Fruit fly (Drosophila melanogaster) whole organism, embryonic: ENCODE data around the gene CG42390.
A peak's percentile ranks its signal among the peaks of the same experiment; 100 is the strongest.

ENCODE experiments used
- Asciz ChIP-seq: fragments of 200-800 bp; sonication (Bioruptor generic); optimal IDR thresholded peaks from 2 replicates; lab custom pipeline; 2017; ENCODE audit warnings: missing biosample characterization, mild to moderate bottlenecking, missing genetic modification characterization, missing genetic modification reagents
- CG10959 ChIP-seq: fragments of 200-800 bp; sonication (Bioruptor generic); IDR thresholded peaks from 2 replicates; pipeline ENCODE4 v1.3.6; 2022; ENCODE audit warnings: missing biosample characterization, missing genetic modification characterization
- CG11247 ChIP-seq: fragments of 200-800 bp; sonication (Bioruptor generic); IDR thresholded peaks from 2 replicates; pipeline ENCODE4 v1.3.6; 2022; ENCODE audit warnings: missing biosample characterization, missing genetic modification characterization
- CG12071 ChIP-seq: fragments of 200-800 bp; sonication (Bioruptor generic); optimal IDR thresholded peaks from 3 replicates; lab custom pipeline; 2018; ENCODE audit warnings: missing biosample characterization, mild to moderate bottlenecking, missing genetic modification characterization
- CG12155 ChIP-seq: fragments of 200-800 bp; sonication (Bioruptor generic); optimal IDR thresholded peaks from 3 replicates; lab custom pipeline; 2016; ENCODE audit warnings: missing biosample characterization, missing genetic modification characterization
- CG12744 ChIP-seq: fragments of 200-800 bp; sonication (Bioruptor generic); optimal IDR thresholded peaks from 2 replicates; lab custom pipeline; 2016; ENCODE audit warnings: missing biosample characterization, missing genetic modification characterization
- CG13123 ChIP-seq: fragments of 200-800 bp; sonication (Bioruptor generic); optimal IDR thresholded peaks from 2 replicates; lab custom pipeline; 2016; ENCODE audit warnings: missing biosample characterization, missing genetic modification characterization
- CG13624 ChIP-seq: fragments of 200-800 bp; sonication (Bioruptor generic); optimal IDR thresholded peaks from 2 replicates; lab custom pipeline; 2016; ENCODE audit warnings: missing biosample characterization, missing genetic modification characterization
- CG14014 ChIP-seq: fragments of 200-800 bp; sonication (Bioruptor generic); IDR thresholded peaks from 2 replicates; pipeline ENCODE4 v1.3.6; 2022; ENCODE audit warnings: missing biosample characterization, missing genetic modification characterization
- CG17912 ChIP-seq: fragments of 200-800 bp; sonication (Bioruptor generic); optimal IDR thresholded peaks from 2 replicates; lab custom pipeline; 2018; ENCODE audit warnings: missing biosample characterization, mild to moderate bottlenecking, missing genetic modification characterization
- CG1832 ChIP-seq: fragments of 200-800 bp; sonication (Bioruptor generic); optimal IDR thresholded peaks from 2 replicates; lab custom pipeline; 2017; ENCODE audit warnings: missing biosample characterization, mild to moderate bottlenecking, missing genetic modification characterization, inconsistent platforms
- CG18619 ChIP-seq: fragments of 200-800 bp; sonication (Bioruptor generic); optimal IDR thresholded peaks from 3 replicates; lab custom pipeline; 2017; ENCODE audit warnings: missing biosample characterization, mild to moderate bottlenecking, missing genetic modification characterization
- CG2120 ChIP-seq: fragments of 200-800 bp; sonication (Bioruptor generic); optimal IDR thresholded peaks from 3 replicates; lab custom pipeline; 2016; ENCODE audit warnings: missing biosample characterization, missing genetic modification characterization
- CG2202 ChIP-seq: fragments of 200-800 bp; sonication (Bioruptor generic); optimal IDR thresholded peaks from 2 replicates; lab custom pipeline; 2018; ENCODE audit warnings: missing biosample characterization, mild to moderate bottlenecking, missing genetic modification characterization
- CG30431 ChIP-seq: fragments of 200-800 bp; sonication (Bioruptor generic); optimal IDR thresholded peaks from 2 replicates; lab custom pipeline; 2017; ENCODE audit warnings: missing biosample characterization, missing genetic modification characterization
- CG31224 ChIP-seq: fragments of 200-800 bp; sonication (Bioruptor generic); IDR thresholded peaks from 2 replicates; pipeline ENCODE4 v1.3.6; 2022; ENCODE audit warnings: missing biosample characterization, missing genetic modification characterization
- CG32532 ChIP-seq: fragments of 200-800 bp; sonication (Bioruptor generic); IDR thresholded peaks from 2 replicates; pipeline ENCODE4 v1.3.6; 2022; ENCODE audit warnings: missing biosample characterization, missing genetic modification characterization
- CG34224 ChIP-seq: fragments of 200-800 bp; sonication (Bioruptor generic); IDR thresholded peaks from 3 replicates; pipeline ENCODE4 v1.3.6; 2022; ENCODE audit warnings: missing biosample characterization, missing genetic modification characterization; ENCODE audit not compliant: partially characterized antibody
- CG5953 ChIP-seq: fragments of 200-800 bp; sonication (Bioruptor generic); IDR thresholded peaks from 2 replicates; pipeline ENCODE4 v1.3.6; 2022; ENCODE audit warnings: missing biosample characterization, missing genetic modification characterization
- CG6175 ChIP-seq: fragments of 200-800 bp; sonication (Bioruptor generic); IDR thresholded peaks from 3 replicates; pipeline ENCODE4 v1.3.6; 2022; ENCODE audit warnings: missing biosample characterization, missing genetic modification characterization
- CG6689 ChIP-seq: fragments of 200-800 bp; sonication (Bioruptor generic); IDR thresholded peaks from 2 replicates; pipeline ENCODE4 v1.3.6; 2022; ENCODE audit warnings: missing biosample characterization, missing genetic modification characterization
- CG7271 ChIP-seq: fragments of 200-800 bp; sonication (Bioruptor generic); optimal IDR thresholded peaks from 2 replicates; lab custom pipeline; 2018; ENCODE audit warnings: missing biosample characterization, mild to moderate bottlenecking, missing genetic modification characterization, moderate library complexity
- CG7786 ChIP-seq: fragments of 200-800 bp; sonication (Bioruptor generic); optimal IDR thresholded peaks from 2 replicates; lab custom pipeline; 2016; ENCODE audit warnings: missing biosample characterization, missing genetic modification characterization
- CG7987 ChIP-seq: fragments of 200-800 bp; sonication (Bioruptor generic); optimal IDR thresholded peaks from 2 replicates; lab custom pipeline; 2018; ENCODE audit warnings: missing biosample characterization, mild to moderate bottlenecking, missing genetic modification characterization, moderate library complexity
- CG8290 ChIP-seq, 3 experiments: fragments of 200-800 bp; sonication (Bioruptor generic); optimal IDR thresholded peaks; 2 replicates each; lab custom pipeline; 2016 to 2019; ENCODE audit warnings: missing biosample characterization in 3 of 3, missing genetic modification characterization in 3 of 3, mild to moderate bottlenecking in 2 of 3, moderate library complexity in 1 of 3
- CG8359 ChIP-seq: fragments of 200-800 bp; sonication (Bioruptor generic); optimal IDR thresholded peaks from 2 replicates; lab custom pipeline; 2017; ENCODE audit warnings: missing biosample characterization, mild to moderate bottlenecking, missing genetic modification characterization, borderline replicate concordance
- CG8924 ChIP-seq: fragments of 200-800 bp; optimal IDR thresholded peaks from 3 replicates; lab custom pipeline; 2019; ENCODE audit warnings: missing biosample characterization, mild to moderate bottlenecking, missing genetic modification characterization, moderate library complexity
- CG9609 ChIP-seq: fragments of 200-800 bp; sonication (Bioruptor generic); optimal IDR thresholded peaks from 3 replicates; lab custom pipeline; 2016; ENCODE audit warnings: missing biosample characterization, missing genetic modification characterization
- Fer1 ChIP-seq: fragments of 200-800 bp; sonication (Bioruptor generic); optimal IDR thresholded peaks from 2 replicates; lab custom pipeline; 2017; ENCODE audit warnings: missing biosample characterization, mild to moderate bottlenecking, missing genetic modification characterization
- Fer3 ChIP-seq: fragments of 200-800 bp; sonication (Bioruptor generic); optimal IDR thresholded peaks from 2 replicates; lab custom pipeline; 2018; ENCODE audit warnings: missing biosample characterization, mild to moderate bottlenecking, missing genetic modification characterization, moderate library complexity
- HmgZ ChIP-seq: fragments of 200-800 bp; sonication (Bioruptor generic); optimal IDR thresholded peaks from 2 replicates; lab custom pipeline; 2018; ENCODE audit warnings: missing biosample characterization, mild to moderate bottlenecking, missing genetic modification characterization
- Hmr ChIP-seq: fragments of 200-800 bp; sonication (Bioruptor generic); optimal IDR thresholded peaks from 3 replicates; lab custom pipeline; 2017; ENCODE audit warnings: mild to moderate bottlenecking, missing biosample characterization, missing genetic modification reagents, missing genetic modification characterization
- Mes4 ChIP-seq: fragments of 200-800 bp; sonication (Bioruptor generic); optimal IDR thresholded peaks from 2 replicates; lab custom pipeline; 2016; ENCODE audit warnings: missing biosample characterization, missing genetic modification characterization
- Tbp ChIP-seq: fragments of >200 bp; optimal IDR thresholded peaks from 2 replicates; lab custom pipeline; 2018; ENCODE audit warnings: missing biosample characterization, missing genetic modification characterization
- Vsx1 ChIP-seq: fragments of 200-800 bp; sonication (Bioruptor generic); optimal IDR thresholded peaks from 2 replicates; lab custom pipeline; 2017; ENCODE audit warnings: missing biosample characterization, mild to moderate bottlenecking, missing genetic modification characterization, missing genetic modification reagents
- crol ChIP-seq: fragments of 200-800 bp; sonication (Bioruptor generic); IDR thresholded peaks from 2 replicates; pipeline ENCODE4 v1.3.6; 2022; ENCODE audit warnings: missing biosample characterization, missing genetic modification characterization
- disco-r ChIP-seq: fragments of 200-800 bp; sonication (Bioruptor generic); optimal IDR thresholded peaks from 2 replicates; lab custom pipeline; 2016; ENCODE audit warnings: missing biosample characterization, missing genetic modification characterization
- dysf ChIP-seq: fragments of 200-800 bp; sonication (Bioruptor generic); IDR thresholded peaks from 3 replicates; pipeline ENCODE4 v1.3.6; 2022; ENCODE audit warnings: missing biosample characterization, missing genetic modification characterization
- gsb ChIP-seq: fragments of 200-800 bp; sonication (Bioruptor generic); IDR thresholded peaks from 2 replicates; pipeline ENCODE4 v1.3.6; 2022; ENCODE audit warnings: missing biosample characterization, missing genetic modification characterization
- gt ChIP-seq: fragments of 200-800 bp; sonication (Bioruptor generic); IDR thresholded peaks from 2 replicates; pipeline ENCODE4 v1.3.6; 2022; ENCODE audit warnings: missing biosample characterization, missing genetic modification characterization
- lab ChIP-seq: fragments of 200-800 bp; sonication (Bioruptor generic); optimal IDR thresholded peaks from 3 replicates; lab custom pipeline; 2017; ENCODE audit warnings: missing biosample characterization, missing genetic modification characterization, mild to moderate bottlenecking, moderate library complexity, missing genetic modification reagents
- mirr ChIP-seq: fragments of 200-800 bp; sonication (Bioruptor generic); optimal IDR thresholded peaks from 3 replicates; lab custom pipeline; 2018; ENCODE audit warnings: missing biosample characterization, mild to moderate bottlenecking, missing genetic modification characterization
- nerfin-2 ChIP-seq: fragments of 200-800 bp; sonication (Bioruptor generic); IDR thresholded peaks from 2 replicates; pipeline ENCODE4 v1.3.6; 2022; ENCODE audit warnings: missing biosample characterization, missing genetic modification characterization; ENCODE audit not compliant: partially characterized antibody
- pum ChIP-seq: fragments of 200-800 bp; sonication (Bioruptor generic); optimal IDR thresholded peaks from 2 replicates; lab custom pipeline; 2016; ENCODE audit warnings: missing biosample characterization, missing genetic modification characterization
- rib ChIP-seq: fragments of 200-800 bp; sonication (Bioruptor generic); IDR thresholded peaks from 2 replicates; pipeline ENCODE4 v1.3.6; 2022; ENCODE audit warnings: missing biosample characterization, missing genetic modification characterization
- salm ChIP-seq: fragments of 200-800 bp; sonication (Bioruptor generic); optimal IDR thresholded peaks from 2 replicates; lab custom pipeline; 2018; ENCODE audit warnings: missing biosample characterization, mild to moderate bottlenecking, missing genetic modification characterization
- sd ChIP-seq: fragments of 200-800 bp; sonication (Bioruptor generic); optimal IDR thresholded peaks from 3 replicates; lab custom pipeline; 2018; ENCODE audit warnings: missing biosample characterization, mild to moderate bottlenecking, missing genetic modification characterization, moderate library complexity

CG42390 gene

DNA sequence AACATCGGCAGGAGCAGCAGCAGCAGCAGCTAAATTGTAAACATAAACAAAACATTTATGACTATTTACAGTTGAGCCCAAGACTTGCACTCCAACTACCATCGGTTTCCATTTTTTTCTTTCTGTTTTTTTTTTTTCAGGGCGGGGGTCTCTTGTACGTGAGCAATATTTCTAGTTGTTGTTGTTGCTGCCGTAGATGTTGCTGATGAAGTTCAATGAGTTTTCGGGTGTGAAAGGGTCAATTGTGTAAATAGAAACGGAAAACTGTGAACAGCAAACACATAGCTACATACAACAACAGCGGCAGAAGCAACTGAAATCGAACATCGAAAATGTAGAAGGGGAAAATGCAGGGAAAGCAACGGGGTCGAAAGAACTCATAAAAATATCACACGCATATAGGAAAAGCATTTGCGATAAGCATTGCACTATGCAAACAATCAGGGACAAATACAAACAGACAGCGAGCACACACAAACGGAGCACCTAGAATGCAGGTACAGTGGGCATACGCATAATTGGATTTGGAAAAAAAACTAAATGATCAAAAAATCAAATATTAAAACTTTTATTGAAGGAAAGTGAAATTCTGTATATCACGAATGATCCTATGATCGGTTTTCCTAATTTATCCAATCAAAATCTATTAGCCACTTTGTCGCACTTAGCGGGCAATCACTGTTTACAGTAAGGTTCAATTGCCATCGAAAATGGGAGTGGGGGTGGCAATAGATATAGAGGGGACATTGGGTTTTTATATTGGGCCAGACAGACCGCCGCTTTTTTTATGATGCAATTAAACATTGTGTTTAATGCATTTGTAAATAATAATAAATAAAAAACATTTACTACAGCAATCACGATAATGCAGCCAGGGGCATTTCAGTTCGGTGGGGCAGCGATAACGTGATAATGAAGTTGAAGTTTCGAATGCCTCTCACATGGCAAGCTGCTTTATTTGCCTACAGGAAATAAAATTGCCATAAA lies 25.9 kb downstream of the CG42390 start (continued):
- peak; percentile 54 for TF ChIP-seq Fer3 (tag; lab: Kevin White, UChicago)
- peak; percentile 78 for TF ChIP-seq dysf (GFP tag; lab: Robert Waterston, UW)
- TF ChIP-seq CG2120 (GFP tag; lab: Kevin White, UChicago): no peak
- peak; percentile 53 for TF ChIP-seq CG30431 (GFP tag; lab: Kevin White, UChicago)
- TF ChIP-seq mirr (GFP tag; lab: Kevin White, UChicago): no peak
- TF ChIP-seq HmgZ: peak; percentile 8
- peak; percentile 76 for TF ChIP-seq CG5953
- TF ChIP-seq CG32532 (GFP tag; lab: Robert Waterston, UW): peak; percentile 47; the same call in 1 of the 2 replicates
- TF ChIP-seq CG12744: no peak
- TF ChIP-seq Asciz (GFP tag; lab: Kevin White, UChicago): peak; percentile 72
- TF ChIP-seq CG8290 (GFP tag; optimal IDR thresholded peaks at IDR 0.05; lab: Kevin White, UChicago): peak; percentile 49
- TF ChIP-seq CG8290 (tag; optimal IDR thresholded peaks at IDR 0.05; lab: Kevin White, UChicago): peak in 1 of 2 experiments; percentile 65
- TF ChIP-seq disco-r (GFP tag; lab: Kevin White, UChicago): no peak
- peak; percentile 45 for TF ChIP-seq CG7987 (GFP tag; lab: Kevin White, UChicago)
- no peak for TF ChIP-seq CG34224 (GFP tag; lab: Robert Waterston, UW)
- peak; percentile 85 for TF ChIP-seq CG6689 (GFP tag; lab: Robert Waterston, UW)
- peak; percentile 61; the same call in 1 of the 2 replicates for TF ChIP-seq CG14014 (GFP tag; lab: Robert Waterston, UW)
- peak; percentile 75 for TF ChIP-seq pum (GFP tag; lab: Kevin White, UChicago)
- TF ChIP-seq CG10959 (GFP tag; lab: Robert Waterston, UW): peak; percentile 81
- TF ChIP-seq CG12071 (GFP tag; lab: Kevin White, UChicago): no peak
- 0 out of 2 replicates have a peak, but pooled peaks have one; percentile 31 for TF ChIP-seq CG11247 (GFP tag; lab: Robert Waterston, UW)
- TF ChIP-seq CG7786 (GFP tag; lab: Kevin White, UChicago): peak; percentile 60
- TF ChIP-seq Fer1 (GFP tag; lab: Kevin White, UChicago): peak; percentile 47
- TF ChIP-seq CG13624 (GFP tag; lab: Kevin White, UChicago): peak; percentile 51
- peak; percentile 82 for TF ChIP-seq CG2202
- TF ChIP-seq CG9609 (GFP tag; lab: Kevin White, UChicago): peak; percentile 58
- no peak for TF ChIP-seq CG1832 (GFP tag; lab: Kevin White, UChicago)
- TF ChIP-seq Mes4 (GFP tag; lab: Kevin White, UChicago): peak; percentile 75
- TF ChIP-seq CG31224 (GFP tag; lab: Robert Waterston, UW): no peak
- peak; percentile 71 for TF ChIP-seq salm
- TF ChIP-seq nerfin-2: no peak
- TF ChIP-seq CG17912: no peak
- TF ChIP-seq CG7271 (tag; lab: Kevin White, UChicago): peak; percentile 2
- TF ChIP-seq CG18619 (GFP tag; lab: Kevin White, UChicago): peak; percentile 30
- TF ChIP-seq crol (GFP tag; lab: Robert Waterston, UW): no peak
- no peak for TF ChIP-seq gsb (GFP tag; lab: Robert Waterston, UW)
- peak; percentile 59 for TF ChIP-seq Vsx1 (GFP tag; lab: Kevin White, UChicago)
- no peak for TF ChIP-seq rib (GFP tag; lab: Robert Waterston, UW)
- TF ChIP-seq sd: peak; percentile 15
- peak; percentile 38 for TF ChIP-seq CG12155
- no peak for TF ChIP-seq Tbp (GFP tag; lab: Kevin White, UChicago)
- 0 out of 3 replicates have a peak, but pooled peaks have one; percentile 29 for TF ChIP-seq CG6175 (GFP tag; lab: Robert Waterston, UW)
- no peak for TF ChIP-seq Hmr (GFP tag; lab: Kevin White, UChicago)
- peak; percentile 13 for TF ChIP-seq CG13123 (GFP tag; lab: Kevin White, UChicago)
- TF ChIP-seq CG8924 (tag; lab: Kevin White, UChicago): peak; percentile 88
- peak; percentile 56 for TF ChIP-seq lab (GFP tag; lab: Kevin White, UChicago)
- TF ChIP-seq gt (GFP tag; lab: Robert Waterston, UW): peak; percentile 73
- TF ChIP-seq CG8359 (GFP tag; lab: Kevin White, UChicago): peak; percentile 62
